Worm (Caenorhabditis elegans) whole organism, L2 larva: ENCODE data around the gene C03B1.7.

Source experiments
- C34F6.9 ChIP-seq: fragments of 150-350 bp; optimal IDR thresholded peaks from 2 replicates; lab custom pipeline; 2014; ENCODE audit warnings: missing biosample characterization, missing genetic modification characterization
- F13H6.1 ChIP-seq: sonication (generic microtip); optimal IDR thresholded peaks from 2 replicates; lab custom pipeline; 2016; ENCODE audit warnings: missing genetic modification characterization, missing compliant biosample characterization
- R02D3.7 ChIP-seq: fragments of 150-350 bp; optimal IDR thresholded peaks from 2 replicates; lab custom pipeline; 2014; ENCODE audit warnings: missing biosample characterization, missing genetic modification characterization
- Y55F3AM.14 ChIP-seq: fragments of 200-800 bp; sonication (Bioruptor generic); optimal IDR thresholded peaks from 2 replicates; lab custom pipeline; 2018; ENCODE audit warnings: mild to moderate bottlenecking, missing genetic modification characterization, missing compliant biosample characterization
- ZK546.5 ChIP-seq: sonication (generic microtip); optimal IDR thresholded peaks from 2 replicates; lab custom pipeline; 2017; ENCODE audit warnings: missing biosample characterization, missing genetic modification characterization
- alr-1 ChIP-seq: fragments of 150-350 bp; optimal IDR thresholded peaks from 2 replicates; lab custom pipeline; 2014; ENCODE audit warnings: missing biosample characterization, missing genetic modification characterization
- aly-2 ChIP-seq: fragments of 150-350 bp; optimal IDR thresholded peaks from 2 replicates; lab custom pipeline; 2014; ENCODE audit warnings: missing biosample characterization, missing genetic modification characterization
- ama-1 ChIP-seq: fragments of 150-350 bp; optimal IDR thresholded peaks from 2 replicates; lab custom pipeline; 2018; ENCODE audit warnings: inconsistent platforms
- blmp-1 ChIP-seq: sonication (generic microtip); optimal IDR thresholded peaks from 2 replicates; lab custom pipeline; 2017; ENCODE audit warnings: missing genetic modification characterization, mild to moderate bottlenecking, missing compliant biosample characterization, antibody characterized with exemption, moderate library complexity; ENCODE audit not compliant: insufficient read depth
- ceh-16 ChIP-seq: fragments of 150-350 bp; optimal IDR thresholded peaks from 2 replicates; lab custom pipeline; 2014; ENCODE audit warnings: missing biosample characterization, missing genetic modification characterization
- ceh-82 ChIP-seq: fragments of 150-350 bp; optimal IDR thresholded peaks from 2 replicates; lab custom pipeline; 2014; ENCODE audit warnings: missing biosample characterization, missing genetic modification characterization
- dmd-4 ChIP-seq: sonication (generic microtip); optimal IDR thresholded peaks from 2 replicates; lab custom pipeline; 2017; ENCODE audit warnings: missing biosample characterization, missing genetic modification characterization
- egl-27 ChIP-seq: sonication (generic microtip); optimal IDR thresholded peaks from 3 replicates; lab custom pipeline; 2017; ENCODE audit warnings: missing biosample characterization, missing genetic modification reagents, missing genetic modification characterization
- elt-1 ChIP-seq: fragments of 150-350 bp; optimal IDR thresholded peaks from 2 replicates; lab custom pipeline; 2014; ENCODE audit warnings: missing biosample characterization, missing genetic modification characterization
- gmeb-1 ChIP-seq: fragments of 150-350 bp; optimal IDR thresholded peaks from 2 replicates; lab custom pipeline; 2014; ENCODE audit warnings: missing biosample characterization, missing genetic modification characterization
- lin-13 ChIP-seq: fragments of 150-350 bp; optimal IDR thresholded peaks from 2 replicates; lab custom pipeline; 2014; ENCODE audit warnings: missing biosample characterization, missing genetic modification reagents, missing genetic modification characterization
- lin-39 ChIP-seq: fragments of 150-350 bp; optimal IDR thresholded peaks from 2 replicates; lab custom pipeline; 2014; ENCODE audit warnings: missing biosample characterization, missing genetic modification reagents, missing genetic modification characterization
- lsy-2 ChIP-seq, 2 experiments: fragments of 150-350 bp in 1 of 2; sonication (generic microtip) in 1 of 2; optimal IDR thresholded peaks; 2 replicates each; lab custom pipeline; 2014 to 2017; ENCODE audit warnings: missing biosample characterization in 2 of 2, missing genetic modification characterization in 2 of 2
- mab-5 ChIP-seq: fragments of 150-350 bp; optimal IDR thresholded peaks from 2 replicates; lab custom pipeline; 2014; ENCODE audit warnings: missing biosample characterization, missing genetic modification characterization
- mbf-1 ChIP-seq: sonication (generic microtip); optimal IDR thresholded peaks from 2 replicates; lab custom pipeline; 2017; ENCODE audit warnings: missing biosample characterization, missing genetic modification characterization
- mdl-1 ChIP-seq, 2 experiments: fragments of 150-350 bp in 1 of 2; sonication (generic microtip) in 1 of 2; optimal IDR thresholded peaks; 2 replicates each; lab custom pipeline; 2017; ENCODE audit warnings: missing biosample characterization in 2 of 2, missing genetic modification characterization in 2 of 2
- nhr-10 ChIP-seq: sonication (generic microtip); optimal IDR thresholded peaks from 2 replicates; lab custom pipeline; 2017; ENCODE audit warnings: missing biosample characterization, missing genetic modification characterization
- nhr-11 ChIP-seq: fragments of 150-350 bp; optimal IDR thresholded peaks from 2 replicates; lab custom pipeline; 2014; ENCODE audit warnings: missing biosample characterization, missing genetic modification characterization
- nhr-129 ChIP-seq: fragments of 150-350 bp; optimal IDR thresholded peaks from 2 replicates; lab custom pipeline; 2014; ENCODE audit warnings: missing biosample characterization, missing genetic modification characterization
- nhr-21 ChIP-seq: fragments of 150-350 bp; optimal IDR thresholded peaks from 2 replicates; lab custom pipeline; 2014; ENCODE audit warnings: missing biosample characterization, missing genetic modification characterization
- nhr-23 ChIP-seq: fragments of 150-350 bp; optimal IDR thresholded peaks from 2 replicates; lab custom pipeline; 2014; ENCODE audit warnings: missing biosample characterization, missing genetic modification reagents, missing genetic modification characterization
- nhr-25 ChIP-seq: fragments of 150-350 bp; sonication (generic microtip); optimal IDR thresholded peaks from 3 replicates; lab custom pipeline; 2014; ENCODE audit warnings: missing biosample characterization, missing genetic modification characterization
- nhr-6 ChIP-seq: fragments of 150-350 bp; optimal IDR thresholded peaks from 2 replicates; lab custom pipeline; 2014; ENCODE audit warnings: missing biosample characterization, missing genetic modification characterization
- nhr-77 ChIP-seq: fragments of 150-350 bp; optimal IDR thresholded peaks from 2 replicates; lab custom pipeline; 2014; ENCODE audit warnings: missing biosample characterization, missing genetic modification characterization
- peb-1 ChIP-seq: fragments of 150-350 bp; optimal IDR thresholded peaks from 2 replicates; lab custom pipeline; 2014; ENCODE audit warnings: missing biosample characterization, missing genetic modification characterization
- sem-4 ChIP-seq: fragments of 150-350 bp; optimal IDR thresholded peaks from 2 replicates; lab custom pipeline; 2014; ENCODE audit warnings: missing biosample characterization, missing genetic modification reagents, missing genetic modification characterization
- sma-9 ChIP-seq, 2 experiments: fragments of 150-350 bp in 1 of 2; sonication (generic microtip) in 1 of 2; optimal IDR thresholded peaks; 2 replicates each; lab custom pipeline; 2014 to 2016; ENCODE audit warnings: missing genetic modification characterization in 2 of 2, mild to moderate bottlenecking in 1 of 2, missing biosample characterization in 1 of 2, missing compliant biosample characterization in 1 of 2, missing genetic modification reagents in 1 of 2, moderate library complexity in 1 of 2
- snpc-4 ChIP-seq: fragments of 150-350 bp; optimal IDR thresholded peaks from 2 replicates; lab custom pipeline; 2014; ENCODE audit warnings: missing biosample characterization, missing genetic modification characterization
- unc-55 ChIP-seq: fragments of 150-350 bp; sonication (generic microtip); optimal IDR thresholded peaks from 3 replicates; lab custom pipeline; 2014; ENCODE audit warnings: missing biosample characterization, missing genetic modification reagents, missing genetic modification characterization
- zag-1 ChIP-seq: fragments of 150-350 bp; optimal IDR thresholded peaks from 2 replicates; lab custom pipeline; 2014; ENCODE audit warnings: missing biosample characterization, missing genetic modification characterization
- ztf-11 ChIP-seq: sonication (generic microtip); optimal IDR thresholded peaks from 2 replicates; lab custom pipeline; 2017; ENCODE audit warnings: missing biosample characterization, missing genetic modification characterization
- ztf-4 ChIP-seq: fragments of 150-350 bp; optimal IDR thresholded peaks from 2 replicates; lab custom pipeline; 2014; ENCODE audit warnings: missing biosample characterization, missing genetic modification characterization

C03B1.7 gene

DNA sequence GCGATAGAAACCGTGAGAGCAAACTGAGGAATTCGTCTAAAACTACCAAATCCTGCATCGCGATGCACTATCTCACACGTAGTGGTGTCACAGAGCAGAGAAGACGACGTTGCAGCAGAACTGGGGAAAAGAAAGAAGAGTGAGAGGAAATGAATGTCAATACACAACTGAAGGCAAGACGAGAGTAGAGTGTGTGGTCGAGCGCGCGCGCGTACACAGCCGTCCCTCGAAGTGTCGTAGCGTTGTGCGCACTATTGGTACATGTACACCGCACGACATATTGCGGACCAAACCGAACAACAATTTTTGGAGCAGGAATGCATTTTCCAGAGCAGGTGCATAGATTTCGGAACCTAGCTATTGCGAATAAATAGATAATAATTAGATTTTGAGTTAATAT is 36.8 kb downstream of the C03B1.7 start (continued):
- peak; percentile 67 for TF ChIP-seq F13H6.1

DNA sequence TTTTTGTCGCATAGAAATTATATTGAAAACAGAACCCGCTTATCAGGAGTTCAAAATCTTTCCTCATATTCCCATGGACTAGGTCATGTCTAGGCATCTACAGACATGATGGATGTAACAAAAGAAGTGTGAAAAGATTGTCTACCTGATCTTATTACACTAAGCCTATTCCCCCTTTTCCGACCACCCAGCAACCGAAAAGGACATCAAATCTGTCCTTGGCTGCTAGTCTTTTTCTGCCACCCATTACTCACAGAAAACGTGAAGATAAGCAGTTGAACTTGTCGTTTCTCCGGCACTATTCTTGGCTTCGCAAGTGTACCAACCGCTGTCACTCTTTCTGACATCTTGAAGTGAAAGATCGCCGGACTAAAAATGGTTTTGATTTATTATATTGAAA is 41.3 kb downstream of the C03B1.7 start:
- no peak for TF ChIP-seq mab-5
- no peak for TF ChIP-seq R02D3.7 (tag; lab: Kevin White, UChicago)
- TF ChIP-seq blmp-1 (tag; lab: Kevin White, UChicago), result peak; percentile 1
- no peak for TF ChIP-seq peb-1
- peak; percentile 55 for TF ChIP-seq elt-1 (tag; lab: Kevin White, UChicago)
- peak; percentile 25 for TF ChIP-seq sma-9 (GFP tag; optimal IDR thresholded peaks at IDR 0.05; lab: Kevin White, UChicago)
- no peak for TF ChIP-seq sma-9 (tag; optimal IDR thresholded peaks at IDR 0.05; lab: Kevin White, UChicago)
- TF ChIP-seq ztf-4, result no peak
- no peak for TF ChIP-seq unc-55 (GFP tag; lab: Kevin White, UChicago)
- TF ChIP-seq nhr-11 (tag; lab: Kevin White, UChicago), result no peak
- TF ChIP-seq nhr-25 (tag; lab: Kevin White, UChicago), result peak; percentile 51
- no peak for TF ChIP-seq ZK546.5
- TF ChIP-seq gmeb-1 (tag; lab: Kevin White, UChicago), result no peak
- no peak for TF ChIP-seq nhr-23 (tag; lab: Kevin White, UChicago)
- TF ChIP-seq ceh-16 (tag; lab: Kevin White, UChicago), result peak; percentile 80
- TF ChIP-seq sem-4, result no peak
- no peak for TF ChIP-seq zag-1 (tag; lab: Kevin White, UChicago)

DNA sequence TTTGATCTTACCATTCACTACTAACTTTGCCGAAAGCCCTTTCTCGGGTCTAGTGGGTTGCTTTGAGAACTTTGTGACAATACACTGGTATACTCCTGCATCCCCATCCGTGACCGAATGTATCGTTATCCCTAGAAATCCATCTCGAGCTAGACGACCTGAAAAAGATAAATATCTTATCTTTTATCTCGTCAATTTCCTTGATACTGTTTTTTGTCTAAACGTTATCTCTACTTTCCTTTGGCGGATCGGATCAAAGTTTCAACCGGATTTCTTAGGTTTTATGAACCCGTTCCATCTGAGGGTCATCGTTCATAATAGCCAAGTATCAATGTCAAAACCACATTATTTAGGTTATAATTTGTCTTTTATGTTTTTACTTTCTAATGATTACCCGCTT is 42.9 kb downstream of the C03B1.7 start:
- TF ChIP-seq nhr-21 (tag; lab: Kevin White, UChicago) (no peak), nhr-77 (tag; lab: Kevin White, UChicago) (no peak), lsy-2 (tag; optimal IDR thresholded peaks at IDR 0.05; lab: Kevin White, UChicago) (no peak), sma-9 (GFP tag; optimal IDR thresholded peaks at IDR 0.05; lab: Kevin White, UChicago) (no peak), sma-9 (tag; optimal IDR thresholded peaks at IDR 0.05; lab: Kevin White, UChicago) (no peak), lin-13 (GFP tag; lab: Kevin White, UChicago) (no peak), nhr-10 (tag; lab: Kevin White, UChicago) (no peak), ztf-4 (no peak), unc-55 (GFP tag; lab: Kevin White, UChicago) (no peak), ztf-11 (tag; lab: Kevin White, UChicago) (no peak), dmd-4 (no peak), C34F6.9 (tag; lab: Kevin White, UChicago) (no peak), mdl-1 (tag; optimal IDR thresholded peaks at IDR 0.05; lab: Kevin White, UChicago) (no peak), Y55F3AM.14 (GFP tag; lab: Kevin White, UChicago) (no peak)
- TF ChIP-seq, all 48 proteins: peak for 0

DNA sequence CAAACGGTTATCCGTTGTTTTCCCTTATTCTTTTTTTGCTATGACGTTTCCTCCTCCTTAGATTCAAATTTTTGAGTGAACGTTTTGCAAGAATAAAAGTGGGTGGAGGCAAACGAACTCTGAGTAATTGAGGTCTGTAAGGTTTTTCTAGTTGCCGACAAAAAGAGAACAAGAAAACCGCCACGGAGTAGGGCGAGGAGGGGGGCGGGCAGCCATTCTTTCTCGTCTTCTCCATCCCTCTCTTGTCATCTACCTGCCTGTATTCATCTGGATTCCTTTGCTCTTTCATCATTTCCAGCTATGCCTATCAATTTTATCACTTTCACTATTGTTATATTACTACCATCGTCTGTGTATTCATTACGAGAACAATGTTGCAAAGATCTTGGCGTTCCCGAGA is 43.6 kb downstream of the C03B1.7 start, which contains the start of gene igdb-3:
Gene igdb-3 (plus strand): TSS at position 301 of the 400 bp plus-strand sequence.
- no peak for TF ChIP-seq Y55F3AM.14 (GFP tag; lab: Kevin White, UChicago)
- no peak for TF ChIP-seq ceh-82 (tag; lab: Kevin White, UChicago)
- TF ChIP-seq gmeb-1 (tag; lab: Kevin White, UChicago), result no peak
- no peak for TF ChIP-seq ZK546.5

DNA sequence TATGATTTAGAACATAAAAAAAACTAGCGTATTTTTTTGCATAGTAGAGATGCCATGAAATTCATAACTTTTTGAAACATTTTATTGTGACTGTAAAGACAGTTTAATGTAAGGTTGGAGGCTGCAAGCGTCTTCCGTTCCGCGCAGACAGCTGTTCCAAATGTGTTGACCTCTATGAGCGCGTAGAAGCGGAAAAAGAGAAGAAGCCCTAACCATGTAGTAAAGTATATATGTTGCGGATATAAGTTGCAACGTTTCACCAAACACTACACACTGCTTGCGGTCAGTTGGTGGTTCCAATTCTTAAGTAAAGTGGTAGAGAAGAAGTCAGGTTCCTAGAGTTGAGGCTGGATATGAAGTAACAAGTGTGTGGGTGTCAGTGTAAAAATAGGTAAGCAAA is 47.0 kb downstream of the C03B1.7 start:
- TF ChIP-seq mbf-1 (no peak), zag-1 (tag; lab: Kevin White, UChicago) (no peak), ceh-82 (tag; lab: Kevin White, UChicago) (no peak), nhr-10 (tag; lab: Kevin White, UChicago) (no peak), lin-39 (tag; lab: Kevin White, UChicago) (no peak), egl-27 (tag; lab: Kevin White, UChicago) (no peak)

DNA sequence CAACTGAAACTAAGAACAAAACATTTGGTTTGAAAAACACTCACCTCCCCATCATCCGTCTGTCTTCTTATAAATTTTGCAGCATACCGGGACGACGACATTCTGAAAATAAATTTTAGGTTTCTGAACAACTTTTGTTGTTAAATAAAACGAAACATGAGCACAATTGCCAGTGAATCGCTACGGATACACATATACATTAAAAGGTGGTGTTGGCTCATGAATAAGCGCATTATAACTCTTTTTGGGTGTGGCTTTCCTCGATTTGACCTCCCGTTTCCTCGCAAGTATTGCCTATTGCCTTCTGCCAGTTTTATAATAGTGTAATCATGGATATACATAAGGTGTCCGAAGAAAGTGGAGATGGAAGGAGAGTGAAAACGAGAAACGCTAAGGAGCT is 49.9 kb downstream of the C03B1.7 start, which contains the start of gene igcm-2:
Gene igcm-2 (minus strand): TSS at position 101 of the 400 bp plus-strand sequence.
- TF ChIP-seq egl-27 (tag; lab: Kevin White, UChicago) (no peak), nhr-129 (tag; lab: Kevin White, UChicago) (no peak), nhr-23 (tag; lab: Kevin White, UChicago) (no peak), blmp-1 (tag; lab: Kevin White, UChicago) (no peak), sma-9 (GFP tag; optimal IDR thresholded peaks at IDR 0.05; lab: Kevin White, UChicago) (no peak), sma-9 (tag; optimal IDR thresholded peaks at IDR 0.05; lab: Kevin White, UChicago) (no peak), ZK546.5 (no peak), nhr-6 (tag; lab: Kevin White, UChicago) (no peak), alr-1 (no peak), snpc-4 (tag; lab: Kevin White, UChicago) (no peak), aly-2 (no peak), ama-1 (lab: Kevin White, UChicago) (no peak), nhr-21 (tag; lab: Kevin White, UChicago) (no peak)
- TF ChIP-seq, all 48 proteins: peak for 0
